Worm (Caenorhabditis elegans) whole organism, young adult: Measurements from ENCODE around the gene C07H6.9.

Experiments
- ceh-40 ChIP-seq: fragments of 200-800 bp; sonication (Bioruptor generic); IDR thresholded peaks from 2 replicates; pipeline ENCODE4 v1.3.6; 2022; ENCODE audit warnings: missing genetic modification characterization, missing compliant biosample characterization
- egl-44 ChIP-seq: fragments of 200-800 bp; sonication (Bioruptor generic); IDR thresholded peaks from 2 replicates; pipeline ENCODE4 v1.3.6; 2022; ENCODE audit warnings: missing genetic modification reagents, missing genetic modification characterization, missing compliant biosample characterization

DNA sequence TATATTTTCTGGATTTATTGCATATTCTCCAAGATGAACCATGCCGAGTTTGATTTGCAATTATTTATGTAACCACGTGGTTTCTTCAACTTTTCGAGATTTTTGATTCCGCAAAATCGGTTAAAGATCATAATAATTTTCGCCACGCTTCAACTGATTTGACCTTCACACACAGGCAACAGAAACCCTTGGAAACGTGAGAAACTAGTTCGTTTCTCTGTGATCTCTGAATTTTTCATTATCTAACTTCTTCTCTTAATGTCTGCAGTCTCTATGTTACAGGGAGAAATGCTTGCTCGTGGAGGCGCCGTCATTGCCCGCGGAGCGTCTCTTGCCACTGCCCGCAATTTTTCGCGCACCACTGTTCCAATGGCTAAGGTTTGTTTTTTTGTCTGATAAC is 33.9 kb downstream of the C07H6.9 start, which contains the start of gene fum-1:
- TF ChIP-seq egl-44, result no peak
- no peak for TF ChIP-seq ceh-40 (GFP tag; lab: Robert Waterston, UW)
